Worm (Caenorhabditis elegans): ENCODE results near the gene srx-93.

Gene srx-93

ce11 chrV:3585011-3585410 lies 35.5 kb downstream of the srx-93 start:
- no peak for TF ChIP-seq ceh-34 (tag; optimal IDR thresholded peaks at IDR 0.05)
- no peak for TF ChIP-seq dve-1 (tag; optimal IDR thresholded peaks at IDR 0.05)
- no peak for TF ChIP-seq ceh-22 (tag; optimal IDR thresholded peaks at IDR 0.05)
- TF ChIP-seq unc-86 (tag; optimal IDR thresholded peaks at IDR 0.05) = no peak
- no peak for TF ChIP-seq lim-6 (tag; optimal IDR thresholded peaks at IDR 0.05)
- no peak for TF ChIP-seq pros-1 (tag; optimal IDR thresholded peaks at IDR 0.05)
- TF ChIP-seq pha-4 (tag; optimal IDR thresholded peaks at IDR 0.05) = no peak
- no peak for TF ChIP-seq unc-55 (GFP tag; optimal IDR thresholded peaks at IDR 0.05)
- no peak for TF ChIP-seq C08G9.2 (tag; optimal IDR thresholded peaks at IDR 0.05)
- no peak for TF ChIP-seq ceh-24 (tag; optimal IDR thresholded peaks at IDR 0.05)
- no peak for TF ChIP-seq Y22D7AL.16 (tag; optimal IDR thresholded peaks at IDR 0.05)
- no peak for TF ChIP-seq hlh-13 (GFP tag; optimal IDR thresholded peaks at IDR 0.05)

- TF ChIP-seq F13H6.1 (tag; optimal IDR thresholded peaks at IDR 0.05) (no peak), ceh-19 (GFP tag; optimal IDR thresholded peaks at IDR 0.05) (no peak), hlh-15 (tag; optimal IDR thresholded peaks at IDR 0.05) (no peak), pha-2 (tag; optimal IDR thresholded peaks at IDR 0.05) (no peak), lim-6 (tag; optimal IDR thresholded peaks at IDR 0.05) (no peak)
Observed at ce11 chrV:3583622-3584021, 36.9 kb downstream of the srx-93 start.

ce11 chrV:3582671-3583070 lies 37.8 kb downstream of the srx-93 start:
- no peak for TF ChIP-seq hlh-15 (tag; optimal IDR thresholded peaks at IDR 0.05)

- TF ChIP-seq ceh-34 (tag; optimal IDR thresholded peaks at IDR 0.05) = no peak
- no peak for TF ChIP-seq ceh-18 (tag; optimal IDR thresholded peaks at IDR 0.05)
- no peak for TF ChIP-seq pha-4 (tag; optimal IDR thresholded peaks at IDR 0.05)
- TF ChIP-seq dve-1 (tag; optimal IDR thresholded peaks at IDR 0.05) = no peak
- TF ChIP-seq T23F11.4 (GFP tag; optimal IDR thresholded peaks at IDR 0.05) = no peak
- TF ChIP-seq ztf-16 (tag; optimal IDR thresholded peaks at IDR 0.05) = no peak
- no peak for TF ChIP-seq C08G9.2 (tag; optimal IDR thresholded peaks at IDR 0.05)
- TF ChIP-seq pha-2 (tag; optimal IDR thresholded peaks at IDR 0.05) = no peak
- TF ChIP-seq hlh-6 (tag; optimal IDR thresholded peaks at IDR 0.05) = no peak
- no peak for TF ChIP-seq pros-1 (tag; optimal IDR thresholded peaks at IDR 0.05)
- TF ChIP-seq K02D7.2 (tag; optimal IDR thresholded peaks at IDR 0.05) = no peak
- no peak for TF ChIP-seq ceh-30 (tag; optimal IDR thresholded peaks at IDR 0.05)
- no peak for TF ChIP-seq ama-1 (optimal IDR thresholded peaks at IDR 0.05)
- TF ChIP-seq madf-2 (tag; optimal IDR thresholded peaks at IDR 0.05) = no peak
Observed at ce11 chrV:3582086-3582485, 38.4 kb downstream of the srx-93 start.

DNA sequence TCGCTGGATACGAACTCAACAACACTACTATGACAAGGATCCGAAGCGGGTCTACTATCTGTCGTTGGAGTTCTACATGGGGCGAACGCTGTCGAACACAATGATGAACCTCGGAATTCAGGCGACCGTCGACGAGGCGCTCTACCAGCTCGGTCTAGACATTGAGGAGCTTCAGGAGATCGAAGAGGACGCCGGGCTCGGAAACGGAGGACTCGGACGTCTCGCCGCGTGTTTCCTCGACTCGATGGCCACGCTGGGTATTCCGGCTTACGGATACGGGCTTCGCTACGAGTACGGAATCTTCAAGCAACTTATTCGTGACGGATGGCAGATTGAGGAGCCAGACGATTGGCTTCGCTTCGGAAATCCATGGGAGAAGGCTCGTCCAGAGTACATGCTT lies 38.9 kb downstream of the srx-93 start:
- TF ChIP-seq pqm-1 (tag; optimal IDR thresholded peaks at IDR 0.05) (no peak), ceh-9 (tag; optimal IDR thresholded peaks at IDR 0.05) (no peak), ceh-22 (tag; optimal IDR thresholded peaks at IDR 0.05) (no peak), sdc-2 (tag; optimal IDR thresholded peaks at IDR 0.05) (no peak), tbx-2 (tag; optimal IDR thresholded peaks at IDR 0.05) (no peak), tbx-7 (tag; optimal IDR thresholded peaks at IDR 0.05) (no peak), ceh-18 (tag; optimal IDR thresholded peaks at IDR 0.05) (no peak), elt-4 (tag; optimal IDR thresholded peaks at IDR 0.05) (no peak), ceh-34 (tag; optimal IDR thresholded peaks at IDR 0.05) (no peak), ceh-45 (GFP tag; IDR thresholded peaks at IDR 0.05) (no peak), hlh-13 (GFP tag; optimal IDR thresholded peaks at IDR 0.05) (no peak), hlh-30 (tag; optimal IDR thresholded peaks at IDR 0.05; ENCODE audit: insufficient read depth) (no peak), ceh-30 (tag; optimal IDR thresholded peaks at IDR 0.05) (no peak), nhr-11 (tag; optimal IDR thresholded peaks at IDR 0.05) (no peak), ttx-3 (tag; optimal IDR thresholded peaks at IDR 0.05) (no peak), C08G9.2 (tag; optimal IDR thresholded peaks at IDR 0.05) (no peak), C38D4.7 (GFP tag; optimal IDR thresholded peaks at IDR 0.05) (no peak), nhr-232 (tag; optimal IDR thresholded peaks at IDR 0.05) (no peak), pros-1 (tag; optimal IDR thresholded peaks at IDR 0.05) (no peak)

All from whole organism, late embryonic.